Worm (Caenorhabditis elegans) whole organism, midembryonic: ENCODE results near the gene C44C10.10.

Source experiments
- flt-1 ChIP-seq: fragments of 200-800 bp; sonication (Bioruptor generic); IDR thresholded peaks from 2 replicates; pipeline ENCODE4 v1.3.6; 2022; ENCODE audit warnings: missing genetic modification characterization, missing compliant biosample characterization
- klf-2 ChIP-seq: fragments of 200-800 bp; sonication (Bioruptor generic); conservative IDR thresholded peaks from 2 replicates; pipeline ENCODE4 v1.3.6; 2022; ENCODE audit warnings: missing genetic modification reagents, missing genetic modification characterization, missing compliant biosample characterization
- med-1 ChIP-seq: sonication (generic microtip); optimal IDR thresholded peaks from 2 replicates; lab custom pipeline; 2017; ENCODE audit warnings: missing genetic modification characterization, mild to moderate bottlenecking, missing compliant biosample characterization, antibody characterized with exemption, missing genetic modification reagents; ENCODE audit not compliant: insufficient read depth
- tab-1 ChIP-seq: fragments of 200-800 bp; sonication (Bioruptor generic); IDR thresholded peaks from 2 replicates; pipeline ENCODE4 v1.3.6; 2022; ENCODE audit warnings: missing genetic modification characterization, missing compliant biosample characterization
- ztf-23 ChIP-seq: fragments of 200-800 bp; sonication (Bioruptor generic); IDR thresholded peaks from 2 replicates; pipeline ENCODE4 v1.3.6; 2022; ENCODE audit warnings: missing genetic modification reagents, missing genetic modification characterization, missing compliant biosample characterization
- ztf-29 ChIP-seq: fragments of 200-800 bp; sonication (Bioruptor generic); IDR thresholded peaks from 2 replicates; pipeline ENCODE4 v1.3.6; 2022; ENCODE audit warnings: missing genetic modification reagents, missing genetic modification characterization, missing compliant biosample characterization

ce11 chrX:11718751-11719150, 28.6 kb downstream of the C44C10.10 start:
- TF ChIP-seq flt-1 (no peak), klf-2 (GFP tag; lab: Robert Waterston, UW) (no peak), ztf-29 (no peak), ztf-23 (GFP tag; lab: Robert Waterston, UW) (no peak), tab-1 (GFP tag; lab: Robert Waterston, UW) (no peak), med-1 (no peak)
